Worm (Caenorhabditis elegans) whole organism, midembryonic: Measurements from ENCODE around the gene flwr-1.
A peak's percentile ranks its signal among the peaks of the same experiment; 100 is the strongest.

Experiments
- T22C8.4 ChIP-seq: fragments of 200-800 bp; sonication (Bioruptor generic); IDR thresholded peaks from 2 replicates; pipeline ENCODE4 v1.3.6; 2022; ENCODE audit warnings: missing genetic modification characterization, missing compliant biosample characterization
- cog-1 ChIP-seq: sonication (generic microtip); optimal IDR thresholded peaks from 2 replicates; lab custom pipeline; 2016; ENCODE audit warnings: missing genetic modification characterization, missing compliant biosample characterization
- flt-1 ChIP-seq: fragments of 200-800 bp; sonication (Bioruptor generic); IDR thresholded peaks from 2 replicates; pipeline ENCODE4 v1.3.6; 2022; ENCODE audit warnings: missing genetic modification characterization, missing compliant biosample characterization
- klf-2 ChIP-seq: fragments of 200-800 bp; sonication (Bioruptor generic); conservative IDR thresholded peaks from 2 replicates; pipeline ENCODE4 v1.3.6; 2022; ENCODE audit warnings: missing genetic modification reagents, missing genetic modification characterization, missing compliant biosample characterization
- med-1 ChIP-seq: sonication (generic microtip); optimal IDR thresholded peaks from 2 replicates; lab custom pipeline; 2017; ENCODE audit warnings: missing genetic modification characterization, mild to moderate bottlenecking, missing compliant biosample characterization, antibody characterized with exemption, missing genetic modification reagents; ENCODE audit not compliant: insufficient read depth
- ref-1 ChIP-seq: fragments of 200-800 bp; sonication (Bioruptor generic); conservative IDR thresholded peaks from 2 replicates; pipeline ENCODE4 v1.3.6; 2022; ENCODE audit warnings: missing genetic modification reagents, missing genetic modification characterization, missing compliant biosample characterization
- tab-1 ChIP-seq: fragments of 200-800 bp; sonication (Bioruptor generic); IDR thresholded peaks from 2 replicates; pipeline ENCODE4 v1.3.6; 2022; ENCODE audit warnings: missing genetic modification characterization, missing compliant biosample characterization
- ztf-23 ChIP-seq: fragments of 200-800 bp; sonication (Bioruptor generic); IDR thresholded peaks from 2 replicates; pipeline ENCODE4 v1.3.6; 2022; ENCODE audit warnings: missing genetic modification reagents, missing genetic modification characterization, missing compliant biosample characterization
- ztf-29 ChIP-seq: fragments of 200-800 bp; sonication (Bioruptor generic); IDR thresholded peaks from 2 replicates; pipeline ENCODE4 v1.3.6; 2022; ENCODE audit warnings: missing genetic modification reagents, missing genetic modification characterization, missing compliant biosample characterization

Gene flwr-1

DNA sequence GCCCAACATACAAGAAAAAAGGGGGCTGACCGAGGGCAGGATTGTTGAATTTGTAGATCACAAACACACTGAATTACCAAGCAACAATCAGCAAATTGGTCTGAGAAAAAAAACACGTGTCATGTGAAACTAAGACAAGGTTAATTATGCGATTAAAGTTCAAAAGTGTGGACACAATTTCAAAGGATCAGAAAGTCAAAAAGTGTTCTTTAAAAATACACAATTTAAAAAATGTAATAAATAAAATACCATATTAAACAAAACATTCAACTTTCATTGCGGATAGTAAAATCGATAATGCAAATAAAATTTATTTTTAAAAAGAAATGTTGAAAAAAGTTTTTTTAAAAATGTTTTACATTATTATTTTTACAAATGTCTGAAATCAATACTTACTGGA, 29.0 kb upstream of the flwr-1 start, which contains the start of gene cutl-3:
cutl-3 (minus strand) TSS at position 101 of the 400 bp plus-strand sequence.
- no peak for TF ChIP-seq flt-1
- no peak for TF ChIP-seq med-1

DNA sequence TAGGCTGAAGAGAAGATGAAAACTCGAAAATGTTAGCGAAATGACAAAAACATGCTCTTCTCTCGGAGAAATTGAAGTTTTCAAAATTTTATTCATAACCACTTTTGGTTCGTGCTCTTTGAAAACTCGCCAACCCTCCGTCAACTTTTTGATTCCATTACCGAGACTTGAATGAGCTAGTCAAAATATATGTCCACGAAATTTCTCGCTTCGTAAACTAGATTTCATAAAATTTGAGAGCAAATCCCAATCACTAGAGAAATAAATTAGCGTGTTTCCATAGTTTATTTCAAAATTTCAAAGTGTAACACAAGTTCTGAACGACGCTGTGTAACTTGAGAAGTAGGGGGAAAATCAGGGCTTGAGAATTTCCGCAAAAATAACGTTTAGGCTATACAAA, 23.7 kb upstream of the flwr-1 start:
- TF ChIP-seq flt-1 (no peak), ref-1 (no peak), ztf-29 (no peak), tab-1 (GFP tag; lab: Robert Waterston, UW) (no peak), klf-2 (GFP tag; lab: Robert Waterston, UW) (no peak), T22C8.4 (GFP tag; lab: Robert Waterston, UW) (no peak), med-1 (no peak), ztf-23 (GFP tag; lab: Robert Waterston, UW) (no peak)

DNA sequence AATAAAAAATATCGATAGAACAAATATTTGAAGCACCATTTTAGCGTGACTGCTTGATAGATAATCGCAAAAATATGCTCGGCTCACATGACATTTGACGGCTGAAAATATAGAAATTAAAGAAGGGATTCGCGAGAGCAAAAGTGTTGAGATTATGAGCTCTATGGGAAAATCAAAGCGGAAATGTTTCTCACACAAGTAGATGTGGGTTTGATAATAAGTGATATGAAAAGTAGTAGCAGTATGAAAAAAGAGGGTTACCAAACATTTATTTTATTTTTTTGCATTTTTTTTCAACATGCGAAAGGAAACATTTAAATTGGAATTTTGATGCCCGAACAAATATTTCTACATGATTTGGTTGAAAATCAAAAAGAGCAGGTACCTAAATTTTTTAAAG, 21.2 kb upstream of the flwr-1 start, which contains the start of gene iglr-1:
iglr-1 (minus strand) TSS at position 101 of the 400 bp plus-strand sequence.
- TF ChIP-seq T22C8.4 (GFP tag; lab: Robert Waterston, UW) = no peak

DNA sequence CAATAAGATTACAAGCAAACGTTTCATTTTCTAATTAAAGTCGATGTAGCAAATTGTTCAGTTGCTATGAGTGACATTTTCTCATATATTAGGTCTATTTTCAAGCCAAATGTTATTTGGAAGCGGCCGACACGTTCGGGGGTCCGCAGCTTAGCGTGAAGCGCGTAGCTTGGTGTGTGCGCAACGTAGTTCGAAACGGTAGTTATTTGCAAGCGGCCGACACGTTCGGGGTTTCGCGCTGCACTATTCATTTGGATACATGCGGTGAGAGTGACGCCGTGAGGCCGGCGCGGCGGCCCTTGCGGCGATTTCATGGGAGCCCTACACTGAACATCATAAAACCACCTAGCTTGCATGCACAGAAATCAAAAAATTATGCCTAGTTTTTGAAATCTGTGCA, 18.1 kb upstream of the flwr-1 start:
- TF ChIP-seq med-1 = no peak
- no peak for TF ChIP-seq klf-2 (GFP tag; lab: Robert Waterston, UW)
- no peak for TF ChIP-seq cog-1
- TF ChIP-seq flt-1 = no peak
- TF ChIP-seq ztf-23 (GFP tag; lab: Robert Waterston, UW) = no peak
- no peak for TF ChIP-seq ztf-29
- TF ChIP-seq T22C8.4 (GFP tag; lab: Robert Waterston, UW) = no peak
- TF ChIP-seq tab-1 (GFP tag; lab: Robert Waterston, UW) = no peak
- no peak for TF ChIP-seq ref-1

DNA sequence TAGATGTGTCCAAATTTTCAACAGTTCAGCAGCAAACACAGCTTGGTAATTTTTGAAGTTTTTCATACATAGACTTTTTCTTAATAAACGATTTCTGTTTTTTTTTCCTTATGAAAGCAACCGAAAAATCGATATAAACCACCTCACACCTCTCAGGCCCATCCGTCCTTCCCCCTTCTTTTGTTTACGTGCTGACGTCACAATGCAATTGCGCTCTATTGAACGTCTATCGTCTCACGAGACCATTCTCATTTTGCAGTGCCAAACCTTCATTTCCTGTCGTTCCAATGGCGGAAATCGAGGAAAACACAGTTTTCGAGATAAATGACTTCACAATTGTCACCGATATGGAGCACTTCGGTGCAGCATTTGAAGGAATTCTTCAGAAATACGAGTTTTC, 13.2 kb upstream of the flwr-1 start, which contains the start of gene rbg-1:
rbg-1 (plus strand) TSS at position 260 of the 400 bp plus-strand sequence.
- TF ChIP-seq T22C8.4 (GFP tag; lab: Robert Waterston, UW) (peak; percentile 75), ztf-23 (GFP tag; lab: Robert Waterston, UW) (no peak), flt-1 (peak; percentile 25; the same call in 1 of the 2 replicates)

DNA sequence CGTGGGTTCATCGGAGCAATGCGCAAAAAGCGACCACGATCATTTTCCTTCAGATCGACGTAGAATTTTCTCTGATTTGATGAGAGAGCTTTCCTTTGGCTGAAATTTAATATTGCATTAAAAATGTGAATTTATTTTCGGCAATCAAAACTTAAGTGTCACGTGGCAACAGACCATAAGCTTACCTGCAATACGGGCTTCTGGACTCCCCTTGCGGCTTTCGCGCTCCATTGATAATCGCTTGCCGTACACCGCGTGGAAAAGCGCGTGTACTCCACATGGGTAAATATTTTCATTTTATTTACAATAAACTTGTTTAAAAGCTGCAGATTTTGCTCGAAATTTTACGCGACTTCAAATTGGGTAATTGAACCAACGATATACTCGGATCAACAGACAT, 12.5 kb upstream of the flwr-1 start, which contains the start of gene plp-2:
plp-2 (minus strand) TSS at position 280 of the 400 bp plus-strand sequence.
- TF ChIP-seq ztf-29 (no peak), flt-1 (no peak), klf-2 (GFP tag; lab: Robert Waterston, UW) (no peak), med-1 (no peak), ref-1 (no peak), ztf-23 (GFP tag; lab: Robert Waterston, UW) (no peak), tab-1 (GFP tag; lab: Robert Waterston, UW) (no peak), T22C8.4 (GFP tag; lab: Robert Waterston, UW) (no peak), cog-1 (no peak)

DNA sequence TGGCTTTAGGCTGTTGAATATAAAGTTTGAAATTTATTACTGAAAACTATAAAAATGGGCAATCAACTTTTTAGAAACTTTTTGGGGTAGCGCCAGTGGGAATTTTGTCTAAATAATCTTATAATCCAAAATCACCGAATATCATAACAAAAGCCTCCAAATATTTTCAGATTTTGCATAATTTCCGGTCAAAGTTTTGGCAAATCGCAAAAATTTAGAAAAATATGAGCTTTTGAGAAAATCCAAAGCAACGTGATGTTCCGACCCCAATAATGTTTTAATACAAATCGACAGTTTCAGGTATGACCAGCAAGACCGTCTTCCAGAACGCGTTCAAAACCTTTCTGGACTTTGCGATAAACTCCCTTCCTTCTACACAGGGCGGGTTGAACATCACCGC, 9.3 kb upstream of the flwr-1 start, which contains the start of gene emre-1:
emre-1 (plus strand) TSS at position 301 of the 400 bp plus-strand sequence.
- TF ChIP-seq cog-1 = no peak
- no peak for TF ChIP-seq klf-2 (GFP tag; lab: Robert Waterston, UW)
- TF ChIP-seq ztf-23 (GFP tag; lab: Robert Waterston, UW) = no peak
- no peak for TF ChIP-seq ztf-29
- no peak for TF ChIP-seq flt-1
- TF ChIP-seq T22C8.4 (GFP tag; lab: Robert Waterston, UW) = no peak
- TF ChIP-seq med-1 = no peak
- no peak for TF ChIP-seq ref-1
- TF ChIP-seq tab-1 (GFP tag; lab: Robert Waterston, UW) = no peak

DNA sequence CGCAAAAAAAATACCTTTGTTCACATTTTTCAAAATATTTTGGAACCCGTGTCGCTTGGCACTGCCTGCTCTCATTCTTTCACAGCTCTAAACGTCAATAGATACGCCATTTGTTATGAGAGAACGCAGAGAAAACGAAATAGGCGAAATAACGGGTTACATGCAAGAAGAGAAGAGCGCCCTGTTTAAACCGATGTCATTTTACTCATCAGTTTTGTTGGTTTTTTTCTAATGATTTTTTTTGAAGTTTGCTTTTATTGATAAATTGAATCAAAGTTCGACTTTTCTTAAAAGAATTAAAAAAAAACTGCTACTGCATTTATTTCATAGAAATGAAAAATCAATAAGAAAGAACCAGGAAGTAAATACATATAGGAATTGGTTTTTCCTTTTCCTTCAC, 8.7 kb upstream of the flwr-1 start:
- no peak for TF ChIP-seq med-1
- no peak for TF ChIP-seq T22C8.4 (GFP tag; lab: Robert Waterston, UW)
- TF ChIP-seq cog-1 = no peak
- TF ChIP-seq ztf-23 (GFP tag; lab: Robert Waterston, UW) = no peak
- no peak for TF ChIP-seq ztf-29
- no peak for TF ChIP-seq ref-1
- no peak for TF ChIP-seq klf-2 (GFP tag; lab: Robert Waterston, UW)
- no peak for TF ChIP-seq tab-1 (GFP tag; lab: Robert Waterston, UW)
- no peak for TF ChIP-seq flt-1

DNA sequence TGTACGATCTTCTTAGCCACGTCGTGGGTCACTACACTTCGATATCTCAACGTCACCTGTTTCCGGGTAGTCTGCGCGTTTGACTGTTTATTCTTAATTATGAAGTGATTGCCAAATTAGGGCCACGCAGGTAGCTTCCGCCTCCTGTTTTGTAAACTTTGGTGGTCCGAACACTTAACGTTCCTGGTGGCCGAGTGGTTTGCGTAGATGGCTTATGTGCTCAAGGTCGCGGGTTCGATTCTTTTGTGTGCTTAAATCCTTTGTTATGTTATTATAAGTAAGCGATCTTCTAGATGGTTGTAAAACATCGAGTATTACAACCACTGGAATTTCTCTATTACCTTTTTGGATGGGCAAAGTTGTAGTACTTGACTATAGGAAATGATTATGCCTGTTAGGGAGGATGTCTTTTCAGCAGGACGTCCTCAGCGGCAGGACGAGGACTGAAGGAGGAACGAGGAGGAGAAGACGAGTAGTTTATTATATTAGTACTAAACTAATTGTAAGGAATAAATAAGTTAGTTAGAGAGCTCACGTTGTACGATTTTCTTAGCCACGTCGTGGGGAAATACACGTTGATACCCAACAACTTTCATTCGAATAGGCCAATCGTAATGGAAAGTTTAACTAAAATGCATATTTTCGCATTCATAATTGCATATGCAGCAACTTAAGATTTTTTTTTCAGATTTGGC, 6.9 kb upstream of the flwr-1 start:
- TF ChIP-seq klf-2 (GFP tag; lab: Robert Waterston, UW) (no peak), ztf-29 (no peak), T22C8.4 (GFP tag; lab: Robert Waterston, UW) (no peak), ztf-23 (GFP tag; lab: Robert Waterston, UW) (no peak), tab-1 (GFP tag; lab: Robert Waterston, UW) (no peak), cog-1 (no peak), med-1 (no peak), ref-1 (no peak), flt-1 (no peak)

DNA sequence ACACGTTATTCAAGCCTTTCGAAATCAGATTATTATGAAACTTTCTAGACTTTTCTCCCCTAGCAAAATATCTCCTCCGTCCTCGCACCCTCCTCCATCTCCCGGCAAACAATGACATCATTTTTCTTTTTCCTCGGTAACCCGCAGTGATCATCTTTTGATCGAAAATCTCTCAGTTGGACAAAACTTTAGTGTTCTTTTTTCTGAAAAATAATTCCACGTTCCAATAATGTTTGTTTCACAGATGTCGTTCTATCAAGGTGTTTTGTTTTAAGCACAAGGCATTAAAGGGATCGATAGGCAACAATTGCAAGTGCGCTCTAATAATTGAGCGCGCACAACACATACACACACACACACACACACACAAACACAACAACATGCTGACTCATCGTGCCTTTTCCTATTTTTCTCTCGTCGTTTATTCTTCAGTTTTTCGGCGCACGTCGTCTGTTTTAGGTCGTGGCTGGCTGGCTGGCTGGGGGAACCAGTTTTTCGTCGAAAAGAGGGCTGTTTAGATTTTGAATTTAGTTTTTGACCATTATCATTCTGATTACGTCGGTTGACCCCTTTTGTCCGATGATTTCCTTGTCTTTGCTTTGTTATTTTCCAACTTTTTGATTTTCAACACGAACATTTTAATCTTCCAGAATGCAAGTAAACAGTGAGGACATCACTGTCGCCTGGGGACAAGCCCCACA, 5.5 kb upstream of the flwr-1 start, which contains the start of gene F20D1.3:
F20D1.3 (plus strand) TSS at position 651 of the 701 bp plus-strand sequence.
- no peak for TF ChIP-seq tab-1 (GFP tag; lab: Robert Waterston, UW)
- peak; percentile 67 for TF ChIP-seq cog-1
- peak; percentile 29; the same call in 1 of the 2 replicates for TF ChIP-seq flt-1

DNA sequence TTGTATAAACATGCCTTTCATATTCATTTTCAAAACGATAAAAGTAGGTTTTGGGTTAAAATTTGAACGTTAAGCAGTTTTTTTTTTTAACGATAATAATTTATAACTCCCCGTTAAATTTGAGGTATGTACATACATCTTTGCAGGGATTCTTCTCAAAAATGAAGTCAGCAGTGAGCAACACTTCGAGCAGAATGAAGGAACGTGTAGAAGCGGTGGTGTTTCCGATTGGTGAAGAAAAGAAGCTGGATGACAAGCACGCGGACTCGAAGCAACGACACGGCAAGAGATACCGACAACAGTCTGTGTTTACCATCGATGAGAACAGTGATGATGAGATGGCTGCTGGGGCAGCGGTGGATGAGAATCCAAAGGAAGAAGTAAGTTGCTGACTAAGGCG, 3.0 kb upstream of the flwr-1 start:
- TF ChIP-seq flt-1 = no peak
- no peak for TF ChIP-seq med-1
- TF ChIP-seq ztf-23 (GFP tag; lab: Robert Waterston, UW) = no peak
- TF ChIP-seq klf-2 (GFP tag; lab: Robert Waterston, UW) = no peak
- no peak for TF ChIP-seq T22C8.4 (GFP tag; lab: Robert Waterston, UW)
